Fruit fly (Drosophila melanogaster) whole organism, embryonic: ENCODE results near the gene Dhdds.
A peak's percentile ranks its signal among the peaks of the same experiment; 100 is the strongest.

Source experiments
- Adf1 ChIP-seq: fragments of 200-800 bp; sonication (Bioruptor generic); IDR thresholded peaks from 2 replicates; pipeline ENCODE4 v1.3.6; 2022; ENCODE audit warnings: missing biosample characterization, missing genetic modification characterization
- Bdp1 ChIP-seq: fragments of 200-800 bp; sonication (Bioruptor generic); optimal IDR thresholded peaks from 3 replicates; lab custom pipeline; 2016; ENCODE audit warnings: missing biosample characterization, missing genetic modification characterization
- Bteb2 ChIP-seq: fragments of 200-800 bp; sonication (Bioruptor generic); optimal IDR thresholded peaks from 2 replicates; lab custom pipeline; 2016; ENCODE audit warnings: missing biosample characterization, missing genetic modification characterization
- CG11696 ChIP-seq: fragments of 200-800 bp; sonication (Bioruptor generic); IDR thresholded peaks from 2 replicates; pipeline ENCODE4 v1.3.6; 2022; ENCODE audit warnings: missing biosample characterization, missing genetic modification characterization
- CG11723 ChIP-seq: fragments of 200-800 bp; sonication (Bioruptor generic); optimal IDR thresholded peaks from 2 replicates; lab custom pipeline; 2017; ENCODE audit warnings: missing biosample characterization, mild to moderate bottlenecking, missing genetic modification characterization
- CG14965 ChIP-seq: fragments of 200-800 bp; sonication (Bioruptor generic); optimal IDR thresholded peaks from 2 replicates; lab custom pipeline; 2016; ENCODE audit warnings: missing biosample characterization, missing genetic modification characterization, borderline replicate concordance
- CG1602 ChIP-seq: fragments of 200-800 bp; sonication (Bioruptor generic); optimal IDR thresholded peaks from 3 replicates; lab custom pipeline; 2016; ENCODE audit warnings: missing biosample characterization, missing genetic modification characterization
- CG17328 ChIP-seq: fragments of 200-800 bp; sonication (Bioruptor generic); IDR thresholded peaks from 2 replicates; pipeline ENCODE4 v1.3.6; 2022; ENCODE audit warnings: missing biosample characterization, missing genetic modification characterization
- CG1792 ChIP-seq: fragments of 200-800 bp; sonication (Bioruptor generic); optimal IDR thresholded peaks from 2 replicates; lab custom pipeline; 2016; ENCODE audit warnings: missing biosample characterization, missing genetic modification characterization
- CG18262 ChIP-seq: fragments of 200-800 bp; optimal IDR thresholded peaks from 3 replicates; lab custom pipeline; 2019; ENCODE audit warnings: missing biosample characterization, mild to moderate bottlenecking, missing genetic modification characterization, moderate library complexity
- CG2120 ChIP-seq: fragments of 200-800 bp; sonication (Bioruptor generic); optimal IDR thresholded peaks from 3 replicates; lab custom pipeline; 2016; ENCODE audit warnings: missing biosample characterization, missing genetic modification characterization
- CG2129 ChIP-seq: fragments of 200-800 bp; sonication (Bioruptor generic); IDR thresholded peaks from 2 replicates; pipeline ENCODE4 v1.3.6; 2022; ENCODE audit warnings: missing biosample characterization, missing genetic modification characterization; ENCODE audit not compliant: partially characterized antibody
- CG33557 ChIP-seq: fragments of 200-800 bp; sonication (Bioruptor generic); optimal IDR thresholded peaks from 2 replicates; lab custom pipeline; 2019; ENCODE audit warnings: missing biosample characterization, mild to moderate bottlenecking, missing genetic modification characterization, moderate library complexity
- CG3838 ChIP-seq: fragments of 200-800 bp; sonication (Bioruptor generic); optimal IDR thresholded peaks from 3 replicates; lab custom pipeline; 2016; ENCODE audit warnings: missing biosample characterization, missing genetic modification characterization
- CG4617 ChIP-seq: fragments of 200-800 bp; sonication (Bioruptor generic); optimal IDR thresholded peaks from 3 replicates; lab custom pipeline; 2016; ENCODE audit warnings: missing biosample characterization, missing genetic modification characterization, borderline replicate concordance
- CG6175 ChIP-seq: fragments of 200-800 bp; sonication (Bioruptor generic); IDR thresholded peaks from 3 replicates; pipeline ENCODE4 v1.3.6; 2022; ENCODE audit warnings: missing biosample characterization, missing genetic modification characterization
- CG6689 ChIP-seq: fragments of 200-800 bp; sonication (Bioruptor generic); IDR thresholded peaks from 2 replicates; pipeline ENCODE4 v1.3.6; 2022; ENCODE audit warnings: missing biosample characterization, missing genetic modification characterization
- CG6854 ChIP-seq: fragments of 200-800 bp; sonication (Bioruptor generic); optimal IDR thresholded peaks from 3 replicates; lab custom pipeline; 2017; ENCODE audit warnings: missing biosample characterization, mild to moderate bottlenecking, missing genetic modification characterization
- CG8089 ChIP-seq: fragments of 200-800 bp; sonication (Bioruptor generic); optimal IDR thresholded peaks from 3 replicates; lab custom pipeline; 2016; ENCODE audit warnings: missing biosample characterization, missing genetic modification characterization
- CG8281 ChIP-seq: fragments of 200-800 bp; sonication (Bioruptor generic); optimal IDR thresholded peaks from 2 replicates; lab custom pipeline; 2018; ENCODE audit warnings: missing biosample characterization, mild to moderate bottlenecking, missing genetic modification characterization, moderate library complexity
- CG8765 ChIP-seq: fragments of 200-800 bp; sonication (Bioruptor generic); IDR thresholded peaks from 2 replicates; pipeline ENCODE4 v1.3.6; 2022; ENCODE audit warnings: missing biosample characterization, missing genetic modification characterization
- CG9609 ChIP-seq: fragments of 200-800 bp; sonication (Bioruptor generic); optimal IDR thresholded peaks from 3 replicates; lab custom pipeline; 2016; ENCODE audit warnings: missing biosample characterization, missing genetic modification characterization
- CG9817 ChIP-seq: fragments of 200-800 bp; sonication (Bioruptor generic); optimal IDR thresholded peaks from 2 replicates; lab custom pipeline; 2018; ENCODE audit warnings: missing biosample characterization, mild to moderate bottlenecking, missing genetic modification characterization, moderate library complexity
- Dfd ChIP-seq, 2 experiments: fragments of >200 bp; optimal IDR thresholded peaks; 2 replicates each; lab custom pipeline; 2017; ENCODE audit warnings: missing biosample characterization in 2 of 2, missing genetic modification characterization in 2 of 2
- HmgZ ChIP-seq: fragments of 200-800 bp; sonication (Bioruptor generic); optimal IDR thresholded peaks from 2 replicates; lab custom pipeline; 2018; ENCODE audit warnings: missing biosample characterization, mild to moderate bottlenecking, missing genetic modification characterization
- Hr51 ChIP-seq, 2 experiments: fragments of 200-800 bp; sonication (Bioruptor generic); optimal IDR thresholded peaks; 2 replicates in 1 of 2; 3 replicates in 1 of 2; lab custom pipeline; 2016 to 2018; ENCODE audit warnings: missing biosample characterization in 2 of 2, missing genetic modification characterization in 2 of 2, mild to moderate bottlenecking in 1 of 2, moderate library complexity in 1 of 2
- Lim3 ChIP-seq: fragments of 200-800 bp; sonication (Bioruptor generic); IDR thresholded peaks from 2 replicates; pipeline ENCODE4 v1.3.6; 2022; ENCODE audit warnings: missing biosample characterization, missing genetic modification characterization
- Rx ChIP-seq: fragments of 200-800 bp; sonication (Bioruptor generic); IDR thresholded peaks from 2 replicates; pipeline ENCODE4 v1.3.6; 2022; ENCODE audit warnings: missing biosample characterization, missing genetic modification characterization
- Spps ChIP-seq: fragments of 200-800 bp; sonication (Bioruptor generic); optimal IDR thresholded peaks from 2 replicates; lab custom pipeline; 2018; ENCODE audit warnings: missing biosample characterization, mild to moderate bottlenecking, missing genetic modification characterization
- Stat92E ChIP-seq, 3 experiments: fragments of >200 bp in 2 of 3; fragments of 200-800 bp in 1 of 3; sonication (Bioruptor generic) in 1 of 3; optimal IDR thresholded peaks; 2 replicates each; lab custom pipeline; 2017 to 2019; ENCODE audit warnings: missing biosample characterization in 3 of 3, missing genetic modification characterization in 3 of 3, mild to moderate bottlenecking in 1 of 3, moderate library complexity in 1 of 3
- dimm ChIP-seq: fragments of 200-800 bp; sonication (Bioruptor generic); IDR thresholded peaks from 2 replicates; pipeline ENCODE4 v1.3.6; 2022; ENCODE audit warnings: missing biosample characterization, missing genetic modification characterization
- ftz-f1 ChIP-seq: fragments of 200-800 bp; sonication (Bioruptor generic); optimal IDR thresholded peaks from 2 replicates; lab custom pipeline; 2016; ENCODE audit warnings: missing biosample characterization, missing genetic modification characterization
- fu2 ChIP-seq: fragments of 200-800 bp; sonication (Bioruptor generic); optimal IDR thresholded peaks from 2 replicates; lab custom pipeline; 2016; ENCODE audit warnings: missing biosample characterization, missing genetic modification characterization
- gfzf ChIP-seq: fragments of 200-800 bp; sonication (Bioruptor generic); optimal IDR thresholded peaks from 2 replicates; lab custom pipeline; 2016; ENCODE audit warnings: missing biosample characterization, mild to moderate bottlenecking, missing genetic modification characterization, moderate library complexity
- lola ChIP-seq, 3 experiments: fragments of >200 bp in 2 of 3; fragments of 200-800 bp in 1 of 3; sonication (Bioruptor generic) in 1 of 3; optimal IDR thresholded peaks; 2 replicates each; lab custom pipeline; 2017 to 2019; ENCODE audit warnings: missing biosample characterization in 3 of 3, missing genetic modification characterization in 3 of 3, mild to moderate bottlenecking in 1 of 3, moderate library complexity in 1 of 3
- rib ChIP-seq: fragments of 200-800 bp; sonication (Bioruptor generic); IDR thresholded peaks from 2 replicates; pipeline ENCODE4 v1.3.6; 2022; ENCODE audit warnings: missing biosample characterization, missing genetic modification characterization
- sd ChIP-seq: fragments of 200-800 bp; sonication (Bioruptor generic); optimal IDR thresholded peaks from 3 replicates; lab custom pipeline; 2018; ENCODE audit warnings: missing biosample characterization, mild to moderate bottlenecking, missing genetic modification characterization, moderate library complexity
- seq ChIP-seq: fragments of 200-800 bp; sonication (Bioruptor generic); IDR thresholded peaks from 2 replicates; pipeline ENCODE4 v1.3.6; 2022; ENCODE audit warnings: missing biosample characterization, missing genetic modification characterization
- slbo ChIP-seq: fragments of 200-800 bp; sonication (Bioruptor generic); IDR thresholded peaks from 2 replicates; pipeline ENCODE4 v1.3.6; 2022; ENCODE audit warnings: missing biosample characterization, missing genetic modification characterization
- stc ChIP-seq: fragments of 200-800 bp; sonication (Bioruptor generic); IDR thresholded peaks from 2 replicates; pipeline ENCODE4 v1.3.6; 2022; ENCODE audit warnings: missing biosample characterization, missing genetic modification characterization
- trem ChIP-seq: fragments of 200-800 bp; optimal IDR thresholded peaks from 3 replicates; lab custom pipeline; 2019; ENCODE audit warnings: missing biosample characterization, mild to moderate bottlenecking, missing genetic modification characterization, moderate library complexity
- tup ChIP-seq: fragments of 200-800 bp; sonication (Bioruptor generic); optimal IDR thresholded peaks from 2 replicates; lab custom pipeline; 2016; ENCODE audit warnings: missing biosample characterization, mild to moderate bottlenecking, missing genetic modification characterization, moderate library complexity
- vvl ChIP-seq: fragments of 200-800 bp; sonication (Bioruptor generic); IDR thresholded peaks from 2 replicates; pipeline ENCODE4 v1.3.6; 2022; ENCODE audit warnings: missing biosample characterization, missing genetic modification characterization
- zen ChIP-seq: fragments of 200-800 bp; sonication (Bioruptor generic); optimal IDR thresholded peaks from 3 replicates; lab custom pipeline; 2018; ENCODE audit warnings: missing biosample characterization, mild to moderate bottlenecking, missing genetic modification characterization, moderate library complexity
- zf30C ChIP-seq: fragments of 200-800 bp; sonication (Bioruptor generic); optimal IDR thresholded peaks from 3 replicates; lab custom pipeline; 2018; ENCODE audit warnings: missing biosample characterization, mild to moderate bottlenecking, missing genetic modification characterization

The Dhdds gene

DNA sequence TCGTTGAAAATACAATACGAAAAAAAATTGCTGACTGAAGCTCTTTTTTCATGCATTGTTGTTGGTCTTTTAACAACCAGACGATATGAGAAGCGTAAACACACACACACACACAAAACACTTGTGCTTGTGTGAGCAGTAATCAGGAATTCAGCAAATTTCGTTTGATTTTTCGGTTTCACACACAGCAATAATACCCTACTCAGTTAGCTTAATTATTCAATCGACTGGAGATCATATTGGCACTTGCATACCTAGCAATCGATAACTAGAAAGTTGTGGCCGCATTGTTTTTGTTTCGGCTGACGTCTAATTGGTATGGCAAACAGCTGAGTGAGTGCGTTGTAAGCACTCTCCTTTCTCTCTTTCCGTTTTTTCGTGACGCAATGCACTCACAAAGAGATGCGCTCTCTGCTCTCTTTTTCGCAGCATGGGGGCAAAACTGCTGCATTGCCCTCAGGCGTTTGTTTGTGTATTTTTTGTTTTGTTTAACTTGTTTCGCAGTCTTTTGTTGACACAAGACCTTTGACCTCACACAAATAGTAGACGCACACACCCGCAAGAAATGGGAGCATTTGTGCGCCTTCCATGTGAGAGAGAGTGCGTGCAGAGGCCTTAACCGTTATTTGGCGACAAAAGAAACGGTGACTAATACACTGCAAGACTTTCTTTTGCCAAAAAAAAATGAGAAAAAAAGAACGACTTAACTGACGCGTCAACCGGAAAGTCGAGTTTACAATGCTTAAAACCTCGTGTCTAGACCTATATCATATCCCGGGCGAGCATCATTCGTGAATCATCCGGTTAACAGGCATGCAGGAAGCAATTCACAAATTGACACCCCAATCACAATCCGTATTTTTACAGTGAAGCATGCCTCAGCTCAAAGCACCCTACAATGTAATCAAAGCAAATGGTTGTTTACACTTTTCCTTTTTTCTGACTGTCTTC is 11.9 kb upstream of the Dhdds start (continued):
- TF ChIP-seq CG14965 = no peak
- no peak for TF ChIP-seq CG1792
- no peak for TF ChIP-seq CG8765 (GFP tag; lab: Robert Waterston, UW)
- no peak for TF ChIP-seq tup
- no peak for TF ChIP-seq Bdp1 (GFP tag; lab: Kevin White, UChicago)
- TF ChIP-seq lola (GFP tag; optimal IDR thresholded peaks at IDR 0.05; lab: Kevin White, UChicago) = no peak
- TF ChIP-seq CG11723 (GFP tag; lab: Kevin White, UChicago) = no peak
- no peak for TF ChIP-seq Stat92E (GFP tag; optimal IDR thresholded peaks at IDR 0.05; lab: Kevin White, UChicago)
- TF ChIP-seq dimm = no peak
- no peak for TF ChIP-seq CG6854 (GFP tag; lab: Kevin White, UChicago)
- no peak for TF ChIP-seq Lim3
- no peak for TF ChIP-seq CG8089
- no peak for TF ChIP-seq zen (tag; lab: Kevin White, UChicago)
- TF ChIP-seq seq (GFP tag; lab: Robert Waterston, UW) = no peak
- TF ChIP-seq vvl (GFP tag; lab: Robert Waterston, UW) = peak; percentile 50
- TF ChIP-seq Hr51 (GFP tag; optimal IDR thresholded peaks at IDR 0.05; lab: Kevin White, UChicago) = peak in 1 of 2 experiments; percentile 23
- no peak for TF ChIP-seq CG33557 (GFP tag; lab: Kevin White, UChicago)
- 0 out of 3 replicates have a peak, but pooled peaks have one; percentile 10 for TF ChIP-seq CG6175
- no peak for TF ChIP-seq CG3838
- no peak for TF ChIP-seq fu2 (GFP tag; lab: Kevin White, UChicago)
- no peak for TF ChIP-seq CG2129 (GFP tag; lab: Robert Waterston, UW)
- peak; percentile 57 for TF ChIP-seq slbo (GFP tag; lab: Robert Waterston, UW)
- no peak for TF ChIP-seq Dfd (GFP tag; optimal IDR thresholded peaks at IDR 0.05; lab: Kevin White, UChicago)
- TF ChIP-seq CG18262 = peak; percentile 46
- TF ChIP-seq gfzf (GFP tag; lab: Kevin White, UChicago) = no peak
- TF ChIP-seq CG9609 (GFP tag; lab: Kevin White, UChicago) = no peak
- TF ChIP-seq trem (tag; lab: Kevin White, UChicago) = no peak
- TF ChIP-seq ftz-f1 (GFP tag; lab: Kevin White, UChicago) = no peak
- peak; percentile 50; the same call in 1 of the 2 replicates for TF ChIP-seq Adf1 (GFP tag; lab: Robert Waterston, UW)
- peak; percentile 14 for TF ChIP-seq HmgZ
- 0 out of 2 replicates have a peak, but pooled peaks have one; percentile 8 for TF ChIP-seq stc (GFP tag; lab: Robert Waterston, UW)
- no peak for TF ChIP-seq CG17328
- no peak for TF ChIP-seq CG1602
- peak; percentile 47 for TF ChIP-seq CG6689 (GFP tag; lab: Robert Waterston, UW)
- peak; percentile 48 for TF ChIP-seq CG2120 (GFP tag; lab: Kevin White, UChicago)
- no peak for TF ChIP-seq CG8281 (tag; lab: Kevin White, UChicago)
- peak; percentile 68 for TF ChIP-seq zf30C (GFP tag; lab: Kevin White, UChicago)
- TF ChIP-seq sd = peak; percentile 91
- TF ChIP-seq rib (GFP tag; lab: Robert Waterston, UW) = no peak
- no peak for TF ChIP-seq CG9817
- TF ChIP-seq Spps (tag; lab: Kevin White, UChicago) = no peak
- TF ChIP-seq CG11696 (GFP tag; lab: Robert Waterston, UW) = no peak
- TF ChIP-seq Rx (GFP tag; lab: Robert Waterston, UW) = no peak
- TF ChIP-seq Bteb2 (GFP tag; lab: Kevin White, UChicago) = no peak
- TF ChIP-seq CG4617 (GFP tag; lab: Kevin White, UChicago) = no peak
- TF ChIP-seq, all 482 proteins: peak for 139
